Fruit fly (Drosophila melanogaster): ENCODE measurements around the gene CG1764.

DNA sequence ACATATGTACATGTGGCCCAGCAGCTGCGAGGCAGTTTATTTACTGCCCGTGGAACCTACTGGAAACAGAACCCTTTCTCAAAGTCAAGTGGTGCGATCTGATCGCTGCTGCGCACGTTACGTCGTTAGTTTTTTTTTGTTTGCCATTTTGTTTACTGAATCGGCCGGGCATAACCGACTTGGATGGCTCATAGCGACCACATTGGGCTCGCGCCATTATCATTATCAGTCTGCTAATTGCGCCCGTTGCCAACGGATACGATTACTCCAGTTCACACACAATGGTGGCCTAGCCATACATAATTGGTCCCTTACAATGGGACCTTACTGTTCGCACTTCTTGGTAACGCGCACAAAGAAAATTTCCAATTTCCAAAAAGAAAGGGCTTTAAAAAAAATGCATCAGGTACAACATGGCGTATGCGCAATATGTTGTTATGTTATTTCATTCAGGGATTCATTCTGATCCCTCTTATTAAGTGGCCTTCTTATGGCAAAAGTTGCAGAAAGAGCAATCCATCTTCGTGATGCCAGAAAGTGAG is 30.6 kb upstream of the CG1764 start:
- TF ChIP-seq CG8478 (optimal IDR thresholded peaks at IDR 0.05) (no peak), CTCF (optimal IDR thresholded peaks at IDR 0.05) (no peak)
